Worm (Caenorhabditis elegans): Measurements from ENCODE around the gene chil-15.

- TF ChIP-seq flt-1 (GFP tag; IDR thresholded peaks at IDR 0.05), result no peak
- TF ChIP-seq T22C8.4 (GFP tag; IDR thresholded peaks at IDR 0.05), result no peak
- TF ChIP-seq tab-1 (GFP tag; IDR thresholded peaks at IDR 0.05), result no peak
- no peak for TF ChIP-seq ztf-23 (GFP tag; IDR thresholded peaks at IDR 0.05)
These were observed 50.7 kb downstream of the chil-15 start, which contains the start of gene lido-17 for ce11 chrII:9392724-9393123.

All from whole organism, midembryonic.